Fruit fly (Drosophila melanogaster) whole organism, prepupa: Measurements from ENCODE around the gene Hmt4-20.
A peak's percentile ranks its signal among the peaks of the same experiment; 100 is the strongest.

Source experiments
- CG10631 ChIP-seq: fragments of 200-800 bp; sonication (Bioruptor generic); optimal IDR thresholded peaks from 2 replicates; lab custom pipeline; 2016; ENCODE audit warnings: missing biosample characterization, missing genetic modification characterization
- CG11294 ChIP-seq: fragments of 200-800 bp; sonication (Bioruptor generic); IDR thresholded peaks from 2 replicates; pipeline ENCODE4 v1.3.6; 2022; ENCODE audit warnings: missing biosample characterization, missing genetic modification characterization
- CG15336 ChIP-seq: fragments of 200-800 bp; sonication (Bioruptor generic); IDR thresholded peaks from 2 replicates; pipeline ENCODE4 v1.3.6; 2022; ENCODE audit warnings: missing biosample characterization, missing genetic modification characterization
- CG1621 ChIP-seq: fragments of 200-800 bp; sonication (Bioruptor generic); optimal IDR thresholded peaks from 3 replicates; lab custom pipeline; 2018; ENCODE audit warnings: missing biosample characterization, mild to moderate bottlenecking, missing genetic modification characterization
- CG31627 ChIP-seq: fragments of 200-800 bp; sonication (Bioruptor generic); optimal IDR thresholded peaks from 3 replicates; lab custom pipeline; 2016; ENCODE audit warnings: missing biosample characterization, missing genetic modification characterization
- CG32006 ChIP-seq: fragments of 200-800 bp; sonication (Bioruptor generic); optimal IDR thresholded peaks from 3 replicates; lab custom pipeline; 2017; ENCODE audit warnings: missing biosample characterization, mild to moderate bottlenecking, missing genetic modification characterization
- CG34406 ChIP-seq: fragments of 200-800 bp; sonication (Bioruptor generic); optimal IDR thresholded peaks from 3 replicates; lab custom pipeline; 2016; ENCODE audit warnings: missing biosample characterization, missing genetic modification characterization
- CG6163 ChIP-seq: fragments of 200-800 bp; sonication (Bioruptor generic); IDR thresholded peaks from 3 replicates; pipeline ENCODE4 v1.3.6; 2022; ENCODE audit warnings: missing biosample characterization, missing genetic modification characterization
- CG6792 ChIP-seq: fragments of 200-800 bp; sonication (Bioruptor generic); optimal IDR thresholded peaks from 3 replicates; lab custom pipeline; 2016; ENCODE audit warnings: missing biosample characterization, missing genetic modification characterization
- CG6854 ChIP-seq: fragments of 200-800 bp; sonication (Bioruptor generic); optimal IDR thresholded peaks from 2 replicates; lab custom pipeline; 2017; ENCODE audit warnings: missing biosample characterization, mild to moderate bottlenecking, missing genetic modification characterization
- CG7368 ChIP-seq: fragments of 200-800 bp; sonication (Bioruptor generic); optimal IDR thresholded peaks from 3 replicates; lab custom pipeline; 2016; ENCODE audit warnings: missing biosample characterization, missing genetic modification characterization
- CG8119 ChIP-seq: fragments of 200-800 bp; sonication (Bioruptor generic); IDR thresholded peaks from 3 replicates; pipeline ENCODE4 v1.3.6; 2022; ENCODE audit warnings: missing biosample characterization, missing genetic modification characterization
- CG8319 ChIP-seq: fragments of 200-800 bp; sonication (Bioruptor generic); optimal IDR thresholded peaks from 3 replicates; lab custom pipeline; 2016; ENCODE audit warnings: missing biosample characterization, missing genetic modification characterization
- CG8632 ChIP-seq: fragments of 200-800 bp; sonication (Bioruptor generic); optimal IDR thresholded peaks from 3 replicates; lab custom pipeline; 2016; ENCODE audit warnings: missing biosample characterization, missing genetic modification characterization
- CG9139 ChIP-seq: fragments of 200-800 bp; sonication (Bioruptor generic); optimal IDR thresholded peaks from 3 replicates; lab custom pipeline; 2017; ENCODE audit warnings: missing biosample characterization, mild to moderate bottlenecking, missing genetic modification characterization
- Eip75B ChIP-seq: fragments of 200-800 bp; sonication (Bioruptor generic); optimal IDR thresholded peaks from 3 replicates; lab custom pipeline; 2016; ENCODE audit warnings: missing biosample characterization, missing genetic modification characterization
- Eip78C ChIP-seq: fragments of 200-800 bp; sonication (Bioruptor generic); peaks from one replicate; lab custom pipeline; 2016; ENCODE audit warnings: missing biosample characterization, missing genetic modification characterization
- Hr4 ChIP-seq: fragments of 200-800 bp; sonication (Bioruptor generic); optimal IDR thresholded peaks from 3 replicates; lab custom pipeline; 2016; ENCODE audit warnings: missing biosample characterization, missing genetic modification characterization
- Lpt ChIP-seq: fragments of 200-800 bp; sonication (Bioruptor generic); optimal IDR thresholded peaks from 3 replicates; lab custom pipeline; 2016; ENCODE audit warnings: missing biosample characterization, missing genetic modification characterization
- Met ChIP-seq: fragments of 200-800 bp; sonication (Bioruptor generic); optimal IDR thresholded peaks from 3 replicates; lab custom pipeline; 2016; ENCODE audit warnings: missing biosample characterization, missing genetic modification characterization
- OdsH ChIP-seq: fragments of 200-800 bp; sonication (Bioruptor generic); optimal IDR thresholded peaks from 3 replicates; lab custom pipeline; 2016; ENCODE audit warnings: missing biosample characterization, missing genetic modification characterization
- Smox ChIP-seq: fragments of 200-800 bp; sonication (Bioruptor generic); optimal IDR thresholded peaks from 3 replicates; lab custom pipeline; 2016; ENCODE audit warnings: missing biosample characterization, missing genetic modification characterization
- Sox102F ChIP-seq: fragments of 200-800 bp; sonication (Bioruptor generic); optimal IDR thresholded peaks from 2 replicates; lab custom pipeline; 2016; ENCODE audit warnings: missing biosample characterization, mild to moderate bottlenecking, missing genetic modification characterization
- Sox14 ChIP-seq: fragments of 200-800 bp; sonication (Bioruptor generic); optimal IDR thresholded peaks from 3 replicates; lab custom pipeline; 2016; ENCODE audit warnings: missing biosample characterization, missing genetic modification characterization
- Sox15 ChIP-seq: fragments of 200-800 bp; sonication (Bioruptor generic); optimal IDR thresholded peaks from 3 replicates; lab custom pipeline; 2016; ENCODE audit warnings: missing biosample characterization, missing genetic modification characterization
- acj6 ChIP-seq: fragments of 200-800 bp; sonication (Bioruptor generic); optimal IDR thresholded peaks from 3 replicates; lab custom pipeline; 2016; ENCODE audit warnings: missing biosample characterization, missing genetic modification characterization
- cyc ChIP-seq: fragments of 200-800 bp; sonication (Bioruptor generic); optimal IDR thresholded peaks from 3 replicates; lab custom pipeline; 2016; ENCODE audit warnings: missing biosample characterization, missing genetic modification characterization
- dac ChIP-seq: fragments of 200-800 bp; sonication (Bioruptor generic); optimal IDR thresholded peaks from 2 replicates; lab custom pipeline; 2017; ENCODE audit warnings: missing biosample characterization, mild to moderate bottlenecking, missing genetic modification characterization
- dsx ChIP-seq: fragments of 200-800 bp; optimal IDR thresholded peaks from 3 replicates; lab custom pipeline; 2019; ENCODE audit warnings: missing biosample characterization, mild to moderate bottlenecking, missing genetic modification characterization, moderate library complexity; ENCODE audit not compliant: poor library complexity, severe bottlenecking
- eg ChIP-seq: fragments of 200-800 bp; sonication (Bioruptor generic); IDR thresholded peaks from 3 replicates; pipeline ENCODE4 v1.3.6; 2022; ENCODE audit warnings: missing biosample characterization, missing genetic modification characterization
- fd85E ChIP-seq: fragments of 200-800 bp; sonication (Bioruptor generic); optimal IDR thresholded peaks from 3 replicates; lab custom pipeline; 2016; ENCODE audit warnings: missing biosample characterization, missing genetic modification characterization
- net ChIP-seq: fragments of 200-800 bp; sonication (Bioruptor generic); optimal IDR thresholded peaks from 3 replicates; lab custom pipeline; 2016; ENCODE audit warnings: missing biosample characterization, missing genetic modification characterization
- pdm3 ChIP-seq: fragments of 200-800 bp; sonication (Bioruptor generic); optimal IDR thresholded peaks from 3 replicates; lab custom pipeline; 2016; ENCODE audit warnings: missing biosample characterization, missing genetic modification characterization
- spab ChIP-seq: fragments of 200-800 bp; sonication (Bioruptor generic); optimal IDR thresholded peaks from 2 replicates; lab custom pipeline; 2017; ENCODE audit warnings: missing biosample characterization, mild to moderate bottlenecking, missing genetic modification characterization, missing genetic modification reagents
- ss ChIP-seq, 2 experiments: fragments of 200-800 bp; sonication (Bioruptor generic); optimal IDR thresholded peaks; 2 replicates in 1 of 2; 3 replicates in 1 of 2; lab custom pipeline; 2017 to 2018; ENCODE audit warnings: mild to moderate bottlenecking in 2 of 2, missing biosample characterization in 2 of 2, missing genetic modification characterization in 2 of 2, moderate library complexity in 1 of 2
- svp ChIP-seq: fragments of 200-800 bp; sonication (Bioruptor generic); peaks from one replicate; lab custom pipeline; 2016; ENCODE audit warnings: missing biosample characterization, missing genetic modification characterization
- topi ChIP-seq: fragments of 200-800 bp; sonication (Bioruptor generic); optimal IDR thresholded peaks from 3 replicates; lab custom pipeline; 2016; ENCODE audit warnings: missing biosample characterization, missing genetic modification characterization

Hmt4-20 gene

DNA sequence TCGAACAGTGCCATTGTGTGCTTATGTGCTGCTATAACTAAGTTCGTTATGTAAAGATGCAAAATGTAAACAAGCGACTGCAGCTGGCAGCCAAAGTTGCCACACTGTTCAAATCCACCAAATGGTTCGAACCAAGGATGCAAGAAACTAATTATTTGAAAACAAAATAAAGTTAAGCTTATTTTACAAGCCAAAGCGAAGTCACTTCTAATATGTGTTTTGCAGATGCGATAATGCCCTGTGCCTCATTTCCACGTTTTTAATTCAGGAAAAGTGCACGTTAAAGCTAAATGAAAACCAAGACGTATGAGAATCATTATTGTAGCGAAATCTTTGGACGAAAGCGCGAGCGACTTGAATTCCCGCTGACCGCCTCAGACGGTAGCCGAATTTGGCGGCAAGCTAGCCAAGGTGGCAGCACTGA is 34.7 kb downstream of the Hmt4-20 start, which contains the start of the genes CG13365 and Vsp37A (continued):
- TF ChIP-seq CG15336 (GFP tag; lab: Robert Waterston, UW) (no peak), ss (GFP tag; optimal IDR thresholded peaks at IDR 0.05; lab: Kevin White, UChicago) (no peak), CG10631 (GFP tag; lab: Kevin White, UChicago) (peak; percentile 41), CG6792 (GFP tag; lab: Kevin White, UChicago) (no peak), CG8119 (GFP tag; lab: Robert Waterston, UW) (no peak), Eip75B (GFP tag; lab: Kevin White, UChicago) (peak; percentile 39), CG6854 (GFP tag; lab: Kevin White, UChicago) (no peak), svp (GFP tag; lab: Kevin White, UChicago) (peak; percentile 77), Smox (GFP tag; lab: Kevin White, UChicago) (no peak), CG8319 (GFP tag; lab: Kevin White, UChicago) (peak; percentile 4), CG11294 (GFP tag; lab: Robert Waterston, UW) (no peak), net (no peak), Met (no peak), CG1621 (no peak), CG8632 (GFP tag; lab: Kevin White, UChicago) (no peak), Sox14 (peak; percentile 66), OdsH (GFP tag; lab: Kevin White, UChicago) (peak; percentile 44), pdm3 (GFP tag; lab: Kevin White, UChicago) (no peak), Hr4 (peak; percentile 25), spab (GFP tag; lab: Kevin White, UChicago) (no peak), topi (GFP tag; lab: Kevin White, UChicago) (peak; percentile 5), Sox102F (no peak), CG6163 (GFP tag; lab: Robert Waterston, UW) (no peak), eg (no peak), cyc (GFP tag; lab: Kevin White, UChicago) (peak; percentile 22), dsx (GFP tag; lab: Kevin White, UChicago) (peak; percentile 14), CG7368 (GFP tag; lab: Kevin White, UChicago) (no peak), acj6 (GFP tag; lab: Kevin White, UChicago) (no peak), Sox15 (peak; percentile 8), CG31627 (GFP tag; lab: Kevin White, UChicago) (peak; percentile 24)

DNA sequence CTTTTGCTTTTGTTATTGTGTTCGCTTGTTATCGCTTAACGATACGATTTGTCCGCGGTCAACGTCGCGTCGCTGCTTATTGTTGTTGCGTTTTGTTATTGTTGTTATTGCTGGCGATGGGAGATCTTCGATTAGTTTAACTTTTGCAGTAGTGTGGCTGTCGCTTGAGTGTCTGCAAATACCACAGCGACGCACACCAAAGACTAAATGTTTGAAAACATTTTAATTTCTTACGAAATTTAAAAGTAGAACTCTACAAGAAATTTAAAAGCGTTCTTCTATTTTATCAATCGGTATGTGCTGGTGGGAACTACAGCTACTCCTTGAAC is 35.8 kb downstream of the Hmt4-20 start, which contains the start of gene spdi:
Gene spdi (minus strand): TSS at position 94 of the 329 bp plus-strand sequence.
- peak; percentile 5 for TF ChIP-seq dsx (GFP tag; lab: Kevin White, UChicago)
- TF ChIP-seq fd85E (GFP tag; lab: Kevin White, UChicago): no peak
- TF ChIP-seq Smox (GFP tag; lab: Kevin White, UChicago): no peak
- TF ChIP-seq CG7368 (GFP tag; lab: Kevin White, UChicago): no peak
- no peak for TF ChIP-seq Eip78C (GFP tag; lab: Kevin White, UChicago)
- TF ChIP-seq svp (GFP tag; lab: Kevin White, UChicago): no peak

DNA sequence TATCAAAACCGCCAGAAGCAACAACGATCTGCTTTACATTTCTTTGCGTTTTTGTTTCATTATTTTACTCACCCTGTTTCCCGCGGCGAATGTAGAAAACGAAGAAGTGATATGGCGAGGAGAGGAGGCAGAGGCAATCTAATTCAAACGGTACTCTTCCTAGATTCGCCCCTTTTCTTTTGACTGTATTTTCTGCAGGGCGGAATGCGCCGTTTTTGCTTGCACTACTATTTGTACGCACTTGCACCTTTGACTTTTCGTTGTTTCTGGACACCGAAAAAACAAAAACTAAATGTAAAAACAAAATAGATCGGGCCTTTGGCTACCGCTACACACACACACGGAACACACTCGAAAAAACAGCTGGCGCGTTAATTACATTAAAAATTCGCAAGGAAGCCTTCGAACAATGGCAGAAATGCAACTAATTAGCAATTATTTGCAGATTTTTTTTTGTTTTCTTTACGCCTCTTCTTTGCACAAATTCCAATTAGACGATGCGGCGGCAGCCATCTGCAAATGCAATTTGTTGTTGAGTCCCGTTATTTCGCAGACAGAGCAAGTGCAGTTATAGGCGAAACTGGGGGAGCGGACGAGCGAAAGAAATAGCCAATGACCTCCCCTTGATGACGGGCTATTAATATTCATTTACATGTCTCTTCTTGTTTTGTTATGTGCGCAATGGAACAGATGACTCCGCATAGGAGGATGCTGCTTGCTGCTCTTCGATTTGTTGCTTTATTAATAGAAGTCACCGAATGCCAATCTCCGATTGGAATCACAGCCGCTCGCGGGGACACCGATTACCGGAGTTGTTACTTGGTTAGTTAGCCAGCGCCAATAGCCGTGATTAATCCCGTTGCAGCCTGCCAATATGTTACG is 36.4 kb downstream of the Hmt4-20 start:
- no peak for TF ChIP-seq CG11294 (GFP tag; lab: Robert Waterston, UW)
- TF ChIP-seq CG6854 (GFP tag; lab: Kevin White, UChicago): no peak
- no peak for TF ChIP-seq pdm3 (GFP tag; lab: Kevin White, UChicago)
- no peak for TF ChIP-seq CG8632 (GFP tag; lab: Kevin White, UChicago)
- peak; percentile 41; the same call in 1 of the 3 replicates for TF ChIP-seq CG8119 (GFP tag; lab: Robert Waterston, UW)
- TF ChIP-seq CG32006 (GFP tag; lab: Kevin White, UChicago): peak; percentile 24
- no peak for TF ChIP-seq CG9139 (GFP tag; lab: Kevin White, UChicago)
- no peak for TF ChIP-seq ss (GFP tag; optimal IDR thresholded peaks at IDR 0.05; lab: Kevin White, UChicago)
- TF ChIP-seq Lpt: no peak
- no peak for TF ChIP-seq dac (GFP tag; lab: Kevin White, UChicago)
- TF ChIP-seq dsx (GFP tag; lab: Kevin White, UChicago): no peak
- no peak for TF ChIP-seq CG7368 (GFP tag; lab: Kevin White, UChicago)
- no peak for TF ChIP-seq CG34406 (GFP tag; lab: Kevin White, UChicago)
- peak; percentile 61 for TF ChIP-seq svp (GFP tag; lab: Kevin White, UChicago)
- TF ChIP-seq CG15336 (GFP tag; lab: Robert Waterston, UW): peak; percentile 22; the same call in 1 of the 2 replicates
- no peak for TF ChIP-seq CG31627 (GFP tag; lab: Kevin White, UChicago)
- TF ChIP-seq Hr4: peak; percentile 33
